Fruit fly (Drosophila melanogaster): ENCODE results near the gene CG5989.

DNA sequence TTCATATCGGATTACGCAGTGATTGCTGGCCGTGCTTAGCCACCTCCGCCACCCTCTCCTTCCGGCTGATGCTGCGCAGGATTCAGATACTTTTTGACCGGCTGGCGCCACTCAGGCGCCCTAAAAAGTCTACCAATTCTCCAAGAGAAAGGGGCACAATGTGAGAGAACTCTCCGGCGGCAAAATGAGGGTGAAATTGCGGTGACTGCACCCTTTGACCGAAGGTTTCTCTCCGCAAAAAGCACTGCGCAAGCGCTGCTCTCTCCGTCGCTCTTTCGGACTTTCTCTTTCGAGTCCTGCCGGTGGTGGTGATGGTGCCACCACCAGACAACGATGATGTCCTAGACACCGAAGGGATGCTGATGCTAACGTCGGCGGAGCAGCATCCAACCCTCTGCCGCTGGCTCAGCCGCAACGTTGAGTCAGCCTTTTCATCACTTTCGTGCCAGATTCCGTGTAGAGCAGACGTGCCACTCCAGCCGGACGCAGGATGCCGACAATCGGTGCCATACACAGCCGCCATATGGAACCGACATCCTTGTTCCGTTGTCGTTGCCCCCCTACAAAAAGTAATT is 44.1 kb downstream of the CG5989 start:
- TF ChIP-seq bab2 (GFP tag; optimal IDR thresholded peaks at IDR 0.05) (no peak), HLH3B (GFP tag; IDR thresholded peaks at IDR 0.05) (no peak), CG1603 (tag; optimal IDR thresholded peaks at IDR 0.05) (no peak), CrebB (tag; optimal IDR thresholded peaks at IDR 0.05) (no peak), CG17186 (GFP tag; optimal IDR thresholded peaks at IDR 0.05) (no peak), lola (GFP tag; optimal IDR thresholded peaks at IDR 0.05) (no peak), unc-4 (GFP tag; IDR thresholded peaks at IDR 0.05; ENCODE audit: partially characterized antibody) (no peak), grau (tag; optimal IDR thresholded peaks at IDR 0.05) (no peak), ranshi (GFP tag; IDR thresholded peaks at IDR 0.05) (no peak), Doc2 (GFP tag; IDR thresholded peaks at IDR 0.05) (no peak), NK7.1 (GFP tag; optimal IDR thresholded peaks at IDR 0.05) (no peak), Trl (optimal IDR thresholded peaks at IDR 0.05) (peak; percentile 63 to 66), Trl (GFP tag; optimal IDR thresholded peaks at IDR 0.05) (peak; percentile 10)
